Worm (Caenorhabditis elegans) whole organism, young adult: Measurements from ENCODE around the gene aly-1.

Experiments
- B0336.3 ChIP-seq: fragments of 200-800 bp; sonication (Bioruptor generic); IDR thresholded peaks from 2 replicates; pipeline ENCODE4 v1.3.6; 2022; ENCODE audit warnings: missing genetic modification characterization, missing compliant biosample characterization
- F22D6.2 ChIP-seq: sonication (generic microtip); optimal IDR thresholded peaks from 2 replicates; lab custom pipeline; 2016; ENCODE audit warnings: mild to moderate bottlenecking, missing genetic modification characterization, missing compliant biosample characterization
- F23B12.7 ChIP-seq: sonication (generic microtip); optimal IDR thresholded peaks from 2 replicates; lab custom pipeline; 2017; ENCODE audit warnings: missing genetic modification characterization, mild to moderate bottlenecking, missing compliant biosample characterization, antibody characterized with exemption, moderate library complexity; ENCODE audit not compliant: insufficient read depth
- F33H1.4 ChIP-seq: fragments of 200-800 bp; sonication (Bioruptor generic); IDR thresholded peaks from 2 replicates; pipeline ENCODE4 v1.3.6; 2022; ENCODE audit warnings: missing genetic modification reagents, missing genetic modification characterization, missing compliant biosample characterization
- F39B2.1 ChIP-seq: fragments of 200-800 bp; sonication (Bioruptor generic); IDR thresholded peaks from 2 replicates; pipeline ENCODE4 v1.3.6; 2022; ENCODE audit warnings: missing genetic modification reagents, missing genetic modification characterization, missing compliant biosample characterization
- F49E8.2 ChIP-seq: sonication (generic microtip); optimal IDR thresholded peaks from 3 replicates; lab custom pipeline; 2017; ENCODE audit warnings: missing genetic modification characterization, mild to moderate bottlenecking, missing compliant biosample characterization, antibody characterized with exemption, moderate library complexity; ENCODE audit not compliant: insufficient read depth
- Y79H2A.3 ChIP-seq: fragments of 200-800 bp; sonication (Bioruptor generic); conservative IDR thresholded peaks from 2 replicates; pipeline ENCODE4 v1.3.6; 2022; ENCODE audit warnings: missing genetic modification reagents, missing genetic modification characterization, missing compliant biosample characterization
- Y95B8A.8 ChIP-seq: fragments of 200-800 bp; sonication (Bioruptor generic); IDR thresholded peaks from 2 replicates; pipeline ENCODE4 v1.3.6; 2022; ENCODE audit warnings: missing genetic modification reagents, missing genetic modification characterization, missing compliant biosample characterization
- atf-7 ChIP-seq: sonication (generic microtip); optimal IDR thresholded peaks from 2 replicates; lab custom pipeline; 2017; ENCODE audit warnings: mild to moderate bottlenecking, missing genetic modification characterization, missing compliant biosample characterization
- athp-1 ChIP-seq: sonication (generic microtip); optimal IDR thresholded peaks from 2 replicates; lab custom pipeline; 2017; ENCODE audit warnings: mild to moderate bottlenecking, missing genetic modification characterization, missing compliant biosample characterization
- attf-3 ChIP-seq: fragments of 200-800 bp; sonication (Bioruptor generic); conservative IDR thresholded peaks from 2 replicates; pipeline ENCODE4 v1.3.6; 2022; ENCODE audit warnings: missing genetic modification reagents, missing genetic modification characterization, missing compliant biosample characterization
- attf-5 ChIP-seq: fragments of 200-800 bp; sonication (Bioruptor generic); optimal IDR thresholded peaks from 2 replicates; lab custom pipeline; 2018; ENCODE audit warnings: mild to moderate bottlenecking, missing genetic modification characterization, missing compliant biosample characterization
- attf-6 ChIP-seq: fragments of 200-800 bp; sonication (Bioruptor generic); IDR thresholded peaks from 2 replicates; pipeline ENCODE4 v1.3.6; 2022; ENCODE audit warnings: missing genetic modification reagents, missing genetic modification characterization, missing compliant biosample characterization
- cebp-1 ChIP-seq, 2 experiments: fragments of 200-800 bp in 1 of 2; sonication (Bioruptor generic) in 1 of 2; sonication (generic microtip) in 1 of 2; IDR thresholded peaks in 1 of 2; optimal IDR thresholded peaks in 1 of 2; 2 replicates each; pipeline versions ENCODE4 v1.3.6 to Lab custom; 2017 to 2022; ENCODE audit warnings: missing compliant biosample characterization in 2 of 2, missing genetic modification characterization in 2 of 2, mild to moderate bottlenecking in 1 of 2, missing genetic modification reagents in 1 of 2, moderate library complexity in 1 of 2
- cebp-2 ChIP-seq: fragments of 200-800 bp; sonication (Bioruptor generic); IDR thresholded peaks from 2 replicates; pipeline ENCODE4 v1.3.6; 2022; ENCODE audit warnings: missing genetic modification characterization, missing compliant biosample characterization
- ceh-27 ChIP-seq: fragments of 200-800 bp; sonication (Bioruptor generic); optimal IDR thresholded peaks from 2 replicates; lab custom pipeline; 2018; ENCODE audit warnings: mild to moderate bottlenecking, missing genetic modification characterization, moderate library complexity, missing compliant biosample characterization
- ceh-40 ChIP-seq: fragments of 200-800 bp; sonication (Bioruptor generic); IDR thresholded peaks from 2 replicates; pipeline ENCODE4 v1.3.6; 2022; ENCODE audit warnings: missing genetic modification characterization, missing compliant biosample characterization
- dox-1 ChIP-seq: fragments of 200-800 bp; sonication (Bioruptor generic); IDR thresholded peaks from 2 replicates; pipeline ENCODE4 v1.3.6; 2022; ENCODE audit warnings: missing genetic modification reagents, missing genetic modification characterization, missing compliant biosample characterization
- dpl-1 ChIP-seq: fragments of 150-350 bp; optimal IDR thresholded peaks from 2 replicates; lab custom pipeline; 2014; ENCODE audit warnings: missing biosample characterization, missing genetic modification reagents, missing genetic modification characterization
- efl-1 ChIP-seq: fragments of 150-350 bp; optimal IDR thresholded peaks from 2 replicates; lab custom pipeline; 2014; ENCODE audit warnings: missing biosample characterization, missing genetic modification reagents, missing genetic modification characterization
- egl-18 ChIP-seq: fragments of 200-800 bp; sonication (Bioruptor generic); IDR thresholded peaks from 2 replicates; pipeline ENCODE4 v1.3.6; 2022; ENCODE audit warnings: missing genetic modification reagents, missing genetic modification characterization, missing compliant biosample characterization
- egl-44 ChIP-seq: fragments of 200-800 bp; sonication (Bioruptor generic); IDR thresholded peaks from 2 replicates; pipeline ENCODE4 v1.3.6; 2022; ENCODE audit warnings: missing genetic modification reagents, missing genetic modification characterization, missing compliant biosample characterization
- ekl-4 ChIP-seq: fragments of 200-800 bp; sonication (Bioruptor generic); IDR thresholded peaks from 2 replicates; pipeline ENCODE4 v1.3.6; 2022; ENCODE audit warnings: missing genetic modification reagents, missing genetic modification characterization, missing compliant biosample characterization
- fkh-3 ChIP-seq: sonication (generic microtip); optimal IDR thresholded peaks from 2 replicates; lab custom pipeline; 2016; ENCODE audit warnings: mild to moderate bottlenecking, missing genetic modification characterization, missing compliant biosample characterization
- him-1 ChIP-seq: sonication (generic microtip); optimal IDR thresholded peaks from 2 replicates; lab custom pipeline; 2016; ENCODE audit warnings: missing genotype, missing genetic modification reagents, missing genetic modification characterization, missing compliant biosample characterization
- lin-35 ChIP-seq, 3 experiments: fragments of 150-350 bp in 2 of 3; sonication (generic microtip) in 1 of 3; optimal IDR thresholded peaks; 2 replicates each; lab custom pipeline; 2014 to 2018; ENCODE audit warnings: missing biosample characterization in 3 of 3, missing genetic modification characterization in 3 of 3, missing genetic modification reagents in 3 of 3
- lin-54 ChIP-seq: fragments of 200-800 bp; sonication (Bioruptor generic); optimal IDR thresholded peaks from 2 replicates; lab custom pipeline; 2018; ENCODE audit warnings: mild to moderate bottlenecking, missing genetic modification characterization, missing compliant biosample characterization
- lir-1 ChIP-seq: fragments of 200-800 bp; sonication (Bioruptor generic); conservative IDR thresholded peaks from 2 replicates; pipeline ENCODE4 v1.3.6; 2022; ENCODE audit warnings: missing genetic modification reagents, missing genetic modification characterization, missing compliant biosample characterization
- lsl-1 ChIP-seq: fragments of 200-800 bp; sonication (Bioruptor generic); optimal IDR thresholded peaks from 2 replicates; lab custom pipeline; 2018; ENCODE audit warnings: mild to moderate bottlenecking, missing genetic modification characterization, moderate library complexity, missing compliant biosample characterization
- madf-3 ChIP-seq: fragments of 200-800 bp; sonication (Bioruptor generic); IDR thresholded peaks from 2 replicates; pipeline ENCODE4 v1.3.6; 2022; ENCODE audit warnings: missing genetic modification reagents, missing genetic modification characterization, missing compliant biosample characterization
- madf-8 ChIP-seq: fragments of 200-800 bp; sonication (Bioruptor generic); conservative IDR thresholded peaks from 2 replicates; pipeline ENCODE4 v1.3.6; 2022; ENCODE audit warnings: missing genetic modification reagents, missing genetic modification characterization, missing compliant biosample characterization
- mel-28 ChIP-seq: sonication (generic microtip); optimal IDR thresholded peaks from 2 replicates; lab custom pipeline; 2016; ENCODE audit warnings: borderline replicate concordance, mild to moderate bottlenecking, missing genetic modification characterization, missing compliant biosample characterization
- nfya-2 ChIP-seq: fragments of 200-800 bp; sonication (Bioruptor generic); IDR thresholded peaks from 2 replicates; pipeline ENCODE4 v1.3.6; 2022; ENCODE audit warnings: missing genetic modification reagents, missing genetic modification characterization, missing compliant biosample characterization
- nfyb-1 ChIP-seq: fragments of 200-800 bp; sonication (Bioruptor generic); IDR thresholded peaks from 2 replicates; pipeline ENCODE4 v1.3.6; 2022; ENCODE audit warnings: missing genetic modification reagents, missing genetic modification characterization, missing compliant biosample characterization
- pbrm-1 ChIP-seq: fragments of 200-800 bp; sonication (Bioruptor generic); IDR thresholded peaks from 2 replicates; pipeline ENCODE4 v1.3.6; 2022; ENCODE audit warnings: missing genetic modification reagents, missing genetic modification characterization, missing compliant biosample characterization
- snpc-1.1 ChIP-seq: sonication (generic microtip); optimal IDR thresholded peaks from 2 replicates; lab custom pipeline; 2017; ENCODE audit warnings: missing genetic modification characterization, mild to moderate bottlenecking, missing compliant biosample characterization, antibody characterized with exemption, moderate library complexity, missing genotype, missing genetic modification reagents; ENCODE audit not compliant: insufficient read depth
- snpc-3.4 ChIP-seq: sonication (generic microtip); optimal IDR thresholded peaks from 2 replicates; lab custom pipeline; 2017; ENCODE audit warnings: missing genetic modification characterization, mild to moderate bottlenecking, missing compliant biosample characterization, antibody characterized with exemption, moderate library complexity, missing genotype, missing genetic modification reagents
- snpc-4 ChIP-seq, 5 experiments: fragments of 150-350 bp in 1 of 5; sonication (generic microtip) in 4 of 5; optimal IDR thresholded peaks; 2 replicates each; lab custom pipeline; 2014 to 2018; ENCODE audit warnings: missing genetic modification characterization in 5 of 5, missing biosample characterization in 3 of 5, antibody characterized with exemption in 2 of 5, mild to moderate bottlenecking in 2 of 5, missing compliant biosample characterization in 2 of 5, missing genotype in 2 of 5, moderate library complexity in 2 of 5, missing genetic modification reagents in 1 of 5
- tlf-1 ChIP-seq: fragments of 200-800 bp; sonication (Bioruptor generic); optimal IDR thresholded peaks from 2 replicates; lab custom pipeline; 2018; ENCODE audit warnings: mild to moderate bottlenecking, missing genetic modification characterization, missing compliant biosample characterization
- unc-130 ChIP-seq: sonication (generic microtip); optimal IDR thresholded peaks from 2 replicates; lab custom pipeline; 2016; ENCODE audit warnings: missing genetic modification reagents, missing genetic modification characterization, missing compliant biosample characterization
- xnd-1 ChIP-seq: sonication (generic microtip); optimal IDR thresholded peaks from 2 replicates; lab custom pipeline; 2016; ENCODE audit warnings: missing genotype, missing genetic modification reagents, missing genetic modification characterization, missing compliant biosample characterization
- ztf-26 ChIP-seq: sonication (generic microtip); optimal IDR thresholded peaks from 2 replicates; lab custom pipeline; 2017; ENCODE audit warnings: missing genetic modification characterization, missing compliant biosample characterization
- ztf-28 ChIP-seq: fragments of 200-800 bp; sonication (Bioruptor generic); IDR thresholded peaks from 2 replicates; pipeline ENCODE4 v1.3.6; 2022; ENCODE audit warnings: missing genetic modification reagents, missing genetic modification characterization, missing compliant biosample characterization

The aly-1 gene

DNA sequence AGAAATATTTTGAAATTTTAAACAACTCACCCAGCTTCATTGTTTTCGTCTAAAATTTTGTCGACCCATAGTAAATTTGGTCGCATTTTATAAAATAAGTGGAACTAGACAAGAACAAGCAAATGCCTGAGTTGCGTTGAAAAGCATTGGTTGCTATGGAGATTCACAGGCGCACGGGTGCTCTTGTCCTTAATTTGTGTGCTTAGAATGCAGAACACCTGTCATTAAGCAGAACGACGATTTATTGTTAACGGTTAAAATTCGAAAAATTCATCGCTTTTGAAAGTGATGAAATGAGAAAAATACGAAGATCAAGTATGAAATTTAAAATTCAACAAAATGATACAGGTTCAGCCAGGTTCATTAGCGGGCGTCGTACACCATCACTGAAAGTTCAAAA, 37.4 kb downstream of the aly-1 start, which contains the start of gene daf-10:
Gene daf-10 (minus strand): TSS at position 101 of the 400 bp plus-strand sequence.
- no peak for TF ChIP-seq ceh-40 (GFP tag; lab: Robert Waterston, UW)
- no peak for TF ChIP-seq cebp-2 (GFP tag; lab: Robert Waterston, UW)
- no peak for TF ChIP-seq dox-1 (GFP tag; lab: Robert Waterston, UW)
- no peak for TF ChIP-seq mel-28 (tag; lab: Kevin White, UChicago)
- no peak for TF ChIP-seq nfyb-1
- TF ChIP-seq Y95B8A.8 (GFP tag; lab: Robert Waterston, UW) = no peak
- TF ChIP-seq nfya-2 (GFP tag; lab: Robert Waterston, UW) = no peak
- no peak for TF ChIP-seq F39B2.1 (GFP tag; lab: Robert Waterston, UW)
- no peak for TF ChIP-seq fkh-3

DNA sequence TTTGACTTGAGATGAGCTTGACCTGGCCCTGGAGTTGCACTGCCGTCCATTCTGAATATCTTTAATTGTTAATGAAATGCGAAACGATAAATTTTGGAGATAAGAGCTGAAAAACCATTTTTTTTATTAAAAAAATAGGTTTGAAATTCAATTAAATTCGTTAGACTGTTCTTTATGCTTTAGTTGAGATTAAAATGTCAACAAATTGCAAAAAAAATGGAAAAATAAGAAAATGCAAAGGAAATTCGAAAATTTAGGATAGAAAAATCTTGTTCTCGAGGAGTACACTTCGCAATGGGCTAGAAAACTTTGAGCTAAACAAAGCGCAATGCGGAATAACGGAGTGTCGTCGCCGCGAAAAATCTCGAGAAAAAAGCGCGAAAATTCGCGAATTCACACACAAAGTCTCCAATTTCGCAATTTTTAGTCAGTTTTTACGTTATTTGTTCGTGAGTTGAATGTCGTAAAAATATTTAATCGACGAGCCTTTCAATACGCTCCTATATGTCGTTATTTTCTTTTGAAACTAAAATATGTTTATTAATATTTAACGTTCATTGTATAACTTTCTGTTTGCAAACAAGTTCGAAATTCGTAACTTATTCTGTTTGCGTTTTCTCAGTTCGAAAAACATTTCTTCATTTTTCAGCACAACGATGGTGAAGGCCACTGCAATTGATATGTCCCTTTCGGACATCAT, 38.2 kb downstream of the aly-1 start, which contains the start of the genes rpb-12 and aly-2:
Gene rpb-12 (minus strand): TSS at position 51 of the 700 bp plus-strand sequence.
Gene aly-2 (plus strand): TSS at position 650 of the 700 bp plus-strand sequence.
- TF ChIP-seq efl-1 (GFP tag; lab: Kevin White, UChicago) (peak; percentile 95), F33H1.4 (GFP tag; lab: Robert Waterston, UW) (peak; percentile 78), F22D6.2 (tag; lab: Kevin White, UChicago) (no peak), atf-7 (no peak), dox-1 (GFP tag; lab: Robert Waterston, UW) (peak; percentile 92), ztf-26 (tag; lab: Kevin White, UChicago) (no peak), B0336.3 (peak; percentile 74), unc-130 (GFP tag; lab: Kevin White, UChicago) (peak; percentile 65), athp-1 (tag; lab: Kevin White, UChicago) (no peak), Y95B8A.8 (GFP tag; lab: Robert Waterston, UW) (peak; percentile 55; the same call in 1 of the 2 replicates), snpc-3.4 (tag; lab: Kevin White, UChicago) (peak; percentile 91), xnd-1 (tag; lab: Kevin White, UChicago) (peak; percentile 88), cebp-2 (GFP tag; lab: Robert Waterston, UW) (no peak), attf-5 (GFP tag; lab: Kevin White, UChicago) (peak; percentile 54), F49E8.2 (peak; percentile 64), egl-44 (GFP tag; lab: Robert Waterston, UW) (no peak), lin-35 (GFP tag; optimal IDR thresholded peaks at IDR 0.05; lab: Kevin White, UChicago) (peak in 1 of 3 experiments; percentile 66), lir-1 (GFP tag; lab: Robert Waterston, UW) (peak; percentile 65; the same call in 1 of the 2 replicates), F23B12.7 (tag; lab: Kevin White, UChicago) (peak; percentile 64), cebp-1 (GFP tag; IDR thresholded peaks at IDR 0.05; lab: Robert Waterston, UW) (peak; percentile 82), cebp-1 (tag; optimal IDR thresholded peaks at IDR 0.05; lab: Kevin White, UChicago) (peak; percentile 93), Y79H2A.3 (GFP tag; lab: Robert Waterston, UW) (0 out of 2 replicates have a peak, but pooled peaks have one; percentile 23), pbrm-1 (GFP tag; lab: Robert Waterston, UW) (peak; percentile 75), madf-8 (GFP tag; lab: Robert Waterston, UW) (peak; percentile 91), tlf-1 (GFP tag; lab: Kevin White, UChicago) (peak; percentile 61), madf-3 (GFP tag; lab: Robert Waterston, UW) (0 out of 2 replicates have a peak, but pooled peaks have one; percentile 24), lin-54 (GFP tag; lab: Kevin White, UChicago) (peak; percentile 81), lsl-1 (GFP tag; lab: Kevin White, UChicago) (peak; percentile 68), ceh-27 (GFP tag; lab: Kevin White, UChicago) (peak; percentile 23), him-1 (tag; lab: Kevin White, UChicago) (peak; percentile 75), snpc-1.1 (tag; lab: Kevin White, UChicago) (peak; percentile 59), attf-3 (GFP tag; lab: Robert Waterston, UW) (peak; percentile 100), ekl-4 (peak; percentile 67; the same call in 1 of the 2 replicates), egl-18 (GFP tag; lab: Robert Waterston, UW) (no peak), nfya-2 (GFP tag; lab: Robert Waterston, UW) (no peak), attf-6 (GFP tag; lab: Robert Waterston, UW) (peak; percentile 83), dpl-1 (GFP tag; lab: Kevin White, UChicago) (peak; percentile 88), snpc-4 (GFP tag; optimal IDR thresholded peaks at IDR 0.05; lab: Kevin White, UChicago) (peak; percentile 79), snpc-4 (tag; optimal IDR thresholded peaks at IDR 0.05; lab: Kevin White, UChicago) (peak; percentile 61 to 80 (median 64)), ztf-28 (no peak)
